Worm (Caenorhabditis elegans) whole organism, midembryonic: ENCODE measurements around the gene M106.2.

ENCODE experiments used
- cog-1 ChIP-seq: sonication (generic microtip); optimal IDR thresholded peaks from 2 replicates; lab custom pipeline; 2016; ENCODE audit warnings: missing genetic modification characterization, missing compliant biosample characterization
- flt-1 ChIP-seq: fragments of 200-800 bp; sonication (Bioruptor generic); IDR thresholded peaks from 2 replicates; pipeline ENCODE4 v1.3.6; 2022; ENCODE audit warnings: missing genetic modification characterization, missing compliant biosample characterization
- klf-2 ChIP-seq: fragments of 200-800 bp; sonication (Bioruptor generic); conservative IDR thresholded peaks from 2 replicates; pipeline ENCODE4 v1.3.6; 2022; ENCODE audit warnings: missing genetic modification reagents, missing genetic modification characterization, missing compliant biosample characterization
- med-1 ChIP-seq: sonication (generic microtip); optimal IDR thresholded peaks from 2 replicates; lab custom pipeline; 2017; ENCODE audit warnings: missing genetic modification characterization, mild to moderate bottlenecking, missing compliant biosample characterization, antibody characterized with exemption, missing genetic modification reagents; ENCODE audit not compliant: insufficient read depth
- ref-1 ChIP-seq: fragments of 200-800 bp; sonication (Bioruptor generic); conservative IDR thresholded peaks from 2 replicates; pipeline ENCODE4 v1.3.6; 2022; ENCODE audit warnings: missing genetic modification reagents, missing genetic modification characterization, missing compliant biosample characterization
- tab-1 ChIP-seq: fragments of 200-800 bp; sonication (Bioruptor generic); IDR thresholded peaks from 2 replicates; pipeline ENCODE4 v1.3.6; 2022; ENCODE audit warnings: missing genetic modification characterization, missing compliant biosample characterization
- ztf-29 ChIP-seq: fragments of 200-800 bp; sonication (Bioruptor generic); IDR thresholded peaks from 2 replicates; pipeline ENCODE4 v1.3.6; 2022; ENCODE audit warnings: missing genetic modification reagents, missing genetic modification characterization, missing compliant biosample characterization

ce11 chrII:10857077-10857476 lies 7.3 kb upstream of the M106.2 start, which contains the start of gene M106.7:
- no peak for TF ChIP-seq flt-1 (GFP tag; lab: Robert Waterston, UW)
- TF ChIP-seq tab-1: no peak
- TF ChIP-seq klf-2: no peak
- no peak for TF ChIP-seq ref-1 (GFP tag; lab: Robert Waterston, UW)
- no peak for TF ChIP-seq med-1
- no peak for TF ChIP-seq cog-1
- TF ChIP-seq ztf-29: no peak
